ENCODE assay signal across 3 worm cellular contexts in genomic region chrIV:11566146-11566545, ce11.
TF ChIP-seq lines count a peak whose summit lies in the region.

sec-24.1 (minus strand) TSS chrIV:11566194.

TF ChIP-seq in whole organism, L1 larva, 84 proteins besides CTCF, POLR2A, EP300 and RAD21 (continued from another document and continues in another):
- TF ChIP-seq zag-1 (tag; optimal IDR thresholded peaks at IDR 0.05; lab: Kevin White, UChicago) = no peak
- TF ChIP-seq nhr-90 (tag; optimal IDR thresholded peaks at IDR 0.05; lab: Kevin White, UChicago; ENCODE audit: poor library complexity) = peak; percentile 92
- TF ChIP-seq ztf-4 (tag; optimal IDR thresholded peaks at IDR 0.05; lab: Kevin White, UChicago) = peak; percentile 83
- no peak for TF ChIP-seq ceh-90 (tag; optimal IDR thresholded peaks at IDR 0.05; lab: Kevin White, UChicago)
- TF ChIP-seq alr-1 (tag; optimal IDR thresholded peaks at IDR 0.05; lab: Kevin White, UChicago; ENCODE audit: borderline replicate concordance) = no peak
- TF ChIP-seq ama-1 (optimal IDR thresholded peaks at IDR 0.05; lab: Kevin White, UChicago) = no peak
- peak; percentile 60 for TF ChIP-seq F16B12.6 (tag; optimal IDR thresholded peaks at IDR 0.05; lab: Kevin White, UChicago)
- peak; percentile 69 for TF ChIP-seq lin-15B (tag; optimal IDR thresholded peaks at IDR 0.05; lab: Kevin White, UChicago)
- peak; percentile 94 for TF ChIP-seq xbp-1 (tag; optimal IDR thresholded peaks at IDR 0.05; lab: Kevin White, UChicago)
- peak; percentile 93 for TF ChIP-seq nhr-20 (tag; optimal IDR thresholded peaks at IDR 0.05; lab: Kevin White, UChicago)
- TF ChIP-seq unc-86 (tag; optimal IDR thresholded peaks at IDR 0.05; lab: Kevin White, UChicago) = peak; percentile 88
- peak in 2 of 6 experiments; percentile 62 to 97 for TF ChIP-seq elt-3 (tag; optimal IDR thresholded peaks at IDR 0.05; lab: Kevin White, UChicago)
- TF ChIP-seq dpl-1 (GFP tag; optimal IDR thresholded peaks at IDR 0.05; lab: Kevin White, UChicago) = peak; percentile 91 to 95 (median 92)
- TF ChIP-seq tlp-1 (tag; optimal IDR thresholded peaks at IDR 0.05; lab: Kevin White, UChicago) = no peak
- peak; percentile 31 for TF ChIP-seq hpl-2 (GFP tag; optimal IDR thresholded peaks at IDR 0.05; lab: Kevin White, UChicago)
- TF ChIP-seq sup-37 (GFP tag; optimal IDR thresholded peaks at IDR 0.05; lab: Kevin White, UChicago) = peak; percentile 85
- peak; percentile 93 for TF ChIP-seq nhr-19 (GFP tag; conservative IDR thresholded peaks at IDR 0.05; lab: Robert Waterston, UW)
- TF ChIP-seq dsc-1 (tag; optimal IDR thresholded peaks at IDR 0.05; lab: Kevin White, UChicago) = peak; percentile 94
- TF ChIP-seq ceh-8 (GFP tag; optimal IDR thresholded peaks at IDR 0.05; lab: Kevin White, UChicago) = peak; percentile 69
- peak; percentile 73 for TF ChIP-seq aly-2 (tag; optimal IDR thresholded peaks at IDR 0.05; lab: Kevin White, UChicago)
- no peak for TF ChIP-seq nhr-76 (tag; optimal IDR thresholded peaks at IDR 0.05; lab: Kevin White, UChicago)
- no peak for TF ChIP-seq sptf-1 (tag; optimal IDR thresholded peaks at IDR 0.05; lab: Kevin White, UChicago)
- TF ChIP-seq pag-3 (tag; optimal IDR thresholded peaks at IDR 0.05; lab: Kevin White, UChicago; ENCODE audit: borderline replicate concordance, insufficient read depth) = no peak
- peak; percentile 87 for TF ChIP-seq nhr-11 (tag; optimal IDR thresholded peaks at IDR 0.05; lab: Kevin White, UChicago)
- TF ChIP-seq lin-39 (tag; optimal IDR thresholded peaks at IDR 0.05; lab: Kevin White, UChicago) = peak; percentile 89
- TF ChIP-seq unc-30 (tag; optimal IDR thresholded peaks at IDR 0.05; lab: Kevin White, UChicago) = no peak
- peak; percentile 55 for TF ChIP-seq fkh-4 (tag; optimal IDR thresholded peaks at IDR 0.05; lab: Kevin White, UChicago; ENCODE audit: borderline replicate concordance)
- TF ChIP-seq lin-14 (GFP tag; optimal IDR thresholded peaks at IDR 0.05; lab: Kevin White, UChicago) = peak; percentile 93
- peak; percentile 99 for TF ChIP-seq C04F5.9 (tag; optimal IDR thresholded peaks at IDR 0.05; lab: Kevin White, UChicago)
- no peak for TF ChIP-seq hlh-17 (GFP tag; optimal IDR thresholded peaks at IDR 0.05; lab: Kevin White, UChicago; ENCODE audit: borderline replicate concordance)
- TF ChIP-seq nhr-28 (tag; optimal IDR thresholded peaks at IDR 0.05; lab: Kevin White, UChicago) = no peak
- TF ChIP-seq unc-62 (GFP tag; optimal IDR thresholded peaks at IDR 0.05; lab: Kevin White, UChicago) = no peak
- peak; percentile 79 for TF ChIP-seq sox-4 (tag; optimal IDR thresholded peaks at IDR 0.05; lab: Kevin White, UChicago)
- TF ChIP-seq mab-9 (GFP tag; IDR thresholded peaks at IDR 0.05; lab: Robert Waterston, UW) = peak; percentile 29; the same call in 1 of the 2 replicates
- TF ChIP-seq lir-3 (tag; optimal IDR thresholded peaks at IDR 0.05; lab: Kevin White, UChicago; ENCODE audit: poor library complexity) = peak; percentile 79
- no peak for TF ChIP-seq egl-27 (tag; optimal IDR thresholded peaks at IDR 0.05; lab: Kevin White, UChicago)
- no peak for TF ChIP-seq vab-15 (tag; optimal IDR thresholded peaks at IDR 0.05; lab: Kevin White, UChicago)
- peak; percentile 99 for TF ChIP-seq lsy-2 (tag; optimal IDR thresholded peaks at IDR 0.05; lab: Kevin White, UChicago)
- TF ChIP-seq ceh-82 (tag; optimal IDR thresholded peaks at IDR 0.05; lab: Kevin White, UChicago) = peak; percentile 82 to 92 (median 91)
- TF ChIP-seq hlh-4 (tag; optimal IDR thresholded peaks at IDR 0.05; lab: Kevin White, UChicago) = no peak
- TF ChIP-seq efl-1 (optimal IDR thresholded peaks at IDR 0.05; lab: Kevin White, UChicago) = peak; percentile 93 to 97
- TF ChIP-seq efl-1 (GFP tag; optimal IDR thresholded peaks at IDR 0.05 in 1 of 2; lab: Kevin White, UChicago) = peak; percentile 91 to 100

TF ChIP-seq in whole organism, L3 larva, 47 proteins besides CTCF, POLR2A, EP300 and RAD21 (continued from another document):
- TF ChIP-seq snpc-4 (tag; optimal IDR thresholded peaks at IDR 0.05; lab: Kevin White, UChicago) (peak; percentile 67), daf-12 (tag; optimal IDR thresholded peaks at IDR 0.05; lab: Kevin White, UChicago) (no peak), pqm-1 (tag; optimal IDR thresholded peaks at IDR 0.05; lab: Kevin White, UChicago) (peak; percentile 65), fos-1 (tag; optimal IDR thresholded peaks at IDR 0.05; lab: Kevin White, UChicago) (peak; percentile 31), hmg-11 (tag; optimal IDR thresholded peaks at IDR 0.05; lab: Kevin White, UChicago) (peak; percentile 89), unc-39 (tag; optimal IDR thresholded peaks at IDR 0.05; lab: Kevin White, UChicago) (no peak), nhr-23 (tag; optimal IDR thresholded peaks at IDR 0.05; lab: Kevin White, UChicago) (peak; percentile 93), ceh-16 (tag; optimal IDR thresholded peaks at IDR 0.05; lab: Kevin White, UChicago) (no peak), ztf-4 (tag; optimal IDR thresholded peaks at IDR 0.05; lab: Kevin White, UChicago) (no peak), sea-2 (GFP tag; optimal IDR thresholded peaks at IDR 0.05; lab: Kevin White, UChicago) (no peak), zag-1 (tag; optimal IDR thresholded peaks at IDR 0.05; lab: Kevin White, UChicago) (peak; percentile 15), elt-1 (tag; optimal IDR thresholded peaks at IDR 0.05; lab: Kevin White, UChicago) (peak; percentile 40), pha-4 (tag; optimal IDR thresholded peaks at IDR 0.05; lab: Kevin White, UChicago) (peak; percentile 94), nhr-25 (tag; optimal IDR thresholded peaks at IDR 0.05; lab: Kevin White, UChicago) (peak; percentile 84), ceh-82 (tag; optimal IDR thresholded peaks at IDR 0.05; lab: Kevin White, UChicago) (peak; percentile 90), tbx-2 (tag; optimal IDR thresholded peaks at IDR 0.05; lab: Kevin White, UChicago) (peak; percentile 61), fkh-2 (tag; optimal IDR thresholded peaks at IDR 0.05; lab: Kevin White, UChicago) (no peak), nhr-12 (tag; optimal IDR thresholded peaks at IDR 0.05; lab: Kevin White, UChicago) (no peak), R02D3.7 (tag; optimal IDR thresholded peaks at IDR 0.05; lab: Kevin White, UChicago) (peak; percentile 87), nfya-1 (tag; optimal IDR thresholded peaks at IDR 0.05; lab: Kevin White, UChicago; ENCODE audit: insufficient read depth) (peak; percentile 97), elt-2 (tag; optimal IDR thresholded peaks at IDR 0.05; lab: Kevin White, UChicago) (peak; percentile 54), ztf-11 (tag; optimal IDR thresholded peaks at IDR 0.05; lab: Kevin White, UChicago) (no peak), nhr-237 (tag; optimal IDR thresholded peaks at IDR 0.05; lab: Kevin White, UChicago) (no peak), ceh-9 (tag; optimal IDR thresholded peaks at IDR 0.05; lab: Kevin White, UChicago) (no peak), nhr-77 (tag; optimal IDR thresholded peaks at IDR 0.05; lab: Kevin White, UChicago) (peak; percentile 72), mdl-1 (tag; optimal IDR thresholded peaks at IDR 0.05; lab: Kevin White, UChicago) (peak; percentile 36), nhr-43 (tag; optimal IDR thresholded peaks at IDR 0.05; lab: Kevin White, UChicago; ENCODE audit: poor library complexity, severe bottlenecking) (peak; percentile 93)

TF ChIP-seq in whole organism, young adult, 124 proteins besides CTCF, POLR2A, EP300 and RAD21 (continued from another document):
- TF ChIP-seq tlf-1 (GFP tag; optimal IDR thresholded peaks at IDR 0.05; lab: Kevin White, UChicago) (peak; percentile 69), snpc-1.3 (tag; optimal IDR thresholded peaks at IDR 0.05; lab: Kevin White, UChicago; ENCODE audit: insufficient read depth) (peak; percentile 68), F10E7.11 (tag; optimal IDR thresholded peaks at IDR 0.05; lab: Kevin White, UChicago) (no peak), unc-62 (GFP tag; optimal IDR thresholded peaks at IDR 0.05; lab: Kevin White, UChicago) (no peak), attf-6 (GFP tag; IDR thresholded peaks at IDR 0.05; lab: Robert Waterston, UW) (no peak), repo-1 (tag; optimal IDR thresholded peaks at IDR 0.05; lab: Kevin White, UChicago) (peak; percentile 6), snpc-1.1 (tag; optimal IDR thresholded peaks at IDR 0.05; lab: Kevin White, UChicago; ENCODE audit: insufficient read depth) (no peak), lin-54 (GFP tag; optimal IDR thresholded peaks at IDR 0.05; lab: Kevin White, UChicago) (peak; percentile 86), madf-3 (GFP tag; IDR thresholded peaks at IDR 0.05; lab: Robert Waterston, UW) (0 out of 2 replicates have a peak, but pooled peaks have one; percentile 37), ZK185.1 (tag; optimal IDR thresholded peaks at IDR 0.05; lab: Kevin White, UChicago; ENCODE audit: poor library complexity, severe bottlenecking) (peak; percentile 58), F33H1.4 (GFP tag; IDR thresholded peaks at IDR 0.05; lab: Robert Waterston, UW) (peak; percentile 99), ceh-27 (GFP tag; optimal IDR thresholded peaks at IDR 0.05; lab: Kevin White, UChicago) (peak; percentile 49), mes-4 (tag; optimal IDR thresholded peaks at IDR 0.05; lab: Kevin White, UChicago) (no peak), ceh-91 (GFP tag; IDR thresholded peaks at IDR 0.05; lab: Robert Waterston, UW) (0 out of 2 replicates have a peak, but pooled peaks have one; percentile 41), madf-10 (tag; optimal IDR thresholded peaks at IDR 0.05; lab: Kevin White, UChicago) (peak; percentile 26), ztf-26 (tag; optimal IDR thresholded peaks at IDR 0.05; lab: Kevin White, UChicago) (peak; percentile 18), pbrm-1 (GFP tag; IDR thresholded peaks at IDR 0.05; lab: Robert Waterston, UW) (peak; percentile 83), ekl-4 (GFP tag; IDR thresholded peaks at IDR 0.05; lab: Robert Waterston, UW) (peak; percentile 47; the same call in 1 of the 2 replicates), K12H6.12 (tag; optimal IDR thresholded peaks at IDR 0.05; lab: Kevin White, UChicago) (peak; percentile 22)
TF ChIP-seq in whole organism, young adult: peak in this region for 49.
